Fruit fly (Drosophila melanogaster): ENCODE measurements around the gene MED27.

Gene MED27

DNA sequence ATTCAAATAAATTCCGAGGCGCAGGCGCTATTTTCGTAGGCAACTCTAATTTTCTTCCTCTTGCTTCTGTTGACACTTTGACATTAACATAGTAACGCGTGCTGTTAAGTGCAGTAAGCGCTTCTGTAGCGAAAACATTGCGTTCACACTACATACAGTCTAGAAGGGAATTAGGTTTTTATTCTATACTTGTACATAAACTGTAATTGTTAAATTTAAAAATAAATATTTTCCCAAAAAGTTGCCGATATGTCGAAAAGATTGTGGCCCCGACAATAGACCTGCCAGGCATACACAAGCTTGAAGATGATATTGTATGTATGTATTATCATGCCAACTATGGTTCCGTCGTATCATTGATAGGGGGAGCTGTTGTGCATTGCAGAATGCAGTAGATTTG lies 48.5 kb upstream of the MED27 start, which contains the start of gene asl (continued):
- TF ChIP-seq CG6792 (GFP tag; optimal IDR thresholded peaks at IDR 0.05) (peak; percentile 38), Eip78C (GFP tag) (peak; percentile 90), Sox14 (GFP tag; optimal IDR thresholded peaks at IDR 0.05) (peak; percentile 64), CG8119 (GFP tag; IDR thresholded peaks at IDR 0.05) (no peak), fd85E (GFP tag; optimal IDR thresholded peaks at IDR 0.05) (no peak), Met (GFP tag; optimal IDR thresholded peaks at IDR 0.05) (no peak), CG4318 (GFP tag; optimal IDR thresholded peaks at IDR 0.05) (no peak), topi (GFP tag; optimal IDR thresholded peaks at IDR 0.05) (peak; percentile 43), CG15336 (GFP tag; IDR thresholded peaks at IDR 0.05) (peak; percentile 44), Sox102F (GFP tag; optimal IDR thresholded peaks at IDR 0.05) (no peak), Eip75B (GFP tag; optimal IDR thresholded peaks at IDR 0.05) (peak; percentile 60), lz (GFP tag; optimal IDR thresholded peaks at IDR 0.05) (peak; percentile 62), Hr39 (GFP tag; optimal IDR thresholded peaks at IDR 0.05) (peak; percentile 64), Lpt (GFP tag; optimal IDR thresholded peaks at IDR 0.05) (peak; percentile 37)

DNA sequence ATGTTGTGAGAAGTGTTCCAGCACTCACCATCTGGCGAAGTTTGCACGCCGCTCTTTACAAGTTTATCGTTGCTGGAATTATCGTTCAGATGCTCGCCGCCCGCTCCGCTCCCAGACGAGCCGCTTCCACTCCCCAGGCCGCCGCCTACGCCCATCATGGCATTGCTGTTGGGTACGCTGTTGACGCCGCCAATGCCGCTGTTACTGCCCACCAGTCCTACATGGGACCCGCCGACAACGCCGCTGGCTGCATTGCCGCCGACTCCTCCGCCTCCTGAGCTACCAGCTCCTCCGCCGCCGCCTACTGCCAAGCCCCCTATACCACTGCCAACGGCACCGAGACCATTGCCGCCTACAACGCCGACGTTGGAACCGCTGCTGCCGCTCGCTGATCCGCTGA lies 46.5 kb upstream of the MED27 start:
- no peak for TF ChIP-seq Eip78C (GFP tag)

DNA sequence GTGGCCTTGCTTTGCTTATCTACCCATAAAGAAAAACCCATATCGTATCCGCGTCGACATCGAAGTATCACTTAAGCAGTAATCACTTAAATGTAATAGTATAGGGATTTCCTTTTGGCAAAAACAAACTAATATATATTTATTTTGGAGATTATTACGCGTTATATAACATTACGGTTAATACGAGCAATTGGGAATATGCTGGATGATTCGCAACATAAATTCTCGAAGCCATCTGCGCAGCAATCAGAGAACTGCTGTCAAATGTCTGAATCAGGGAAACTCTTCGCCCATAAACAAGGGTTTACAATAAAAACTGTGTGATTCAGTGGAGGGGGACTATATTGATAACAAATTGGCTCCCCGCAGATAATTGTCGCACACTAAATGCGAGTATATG lies 44.3 kb upstream of the MED27 start:
- TF ChIP-seq fkh (GFP tag; optimal IDR thresholded peaks at IDR 0.05) (no peak), ss (GFP tag; optimal IDR thresholded peaks at IDR 0.05) (no peak), topi (GFP tag; optimal IDR thresholded peaks at IDR 0.05) (no peak), Hr4 (GFP tag; optimal IDR thresholded peaks at IDR 0.05) (no peak), CG8119 (GFP tag; IDR thresholded peaks at IDR 0.05) (no peak), vri (GFP tag; optimal IDR thresholded peaks at IDR 0.05) (peak; percentile 11), CG6854 (GFP tag; optimal IDR thresholded peaks at IDR 0.05) (no peak)

DNA sequence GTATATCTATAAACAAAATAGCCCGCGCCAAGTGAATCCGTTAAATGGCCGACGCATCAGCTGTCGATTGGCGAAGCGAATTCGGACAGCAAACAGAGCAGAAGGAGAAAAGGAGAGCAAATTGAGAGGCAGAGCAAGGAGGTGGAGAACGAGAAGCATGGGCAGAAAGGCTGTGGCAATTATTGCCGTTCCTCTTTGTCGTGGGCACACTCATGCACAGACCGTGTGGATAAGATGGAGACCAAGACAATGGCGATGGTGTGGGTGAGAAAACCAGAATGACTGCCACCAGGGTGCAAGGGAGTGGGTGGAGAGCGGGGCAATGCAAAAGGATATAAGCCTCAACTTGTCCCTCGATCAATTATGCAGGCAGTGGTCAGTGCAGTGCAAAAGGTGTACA lies 43.8 kb upstream of the MED27 start:
- TF ChIP-seq net (GFP tag; optimal IDR thresholded peaks at IDR 0.05) (no peak), Sox14 (GFP tag; optimal IDR thresholded peaks at IDR 0.05) (peak; percentile 14), Gug (GFP tag; IDR thresholded peaks at IDR 0.05) (no peak), CG6163 (GFP tag; IDR thresholded peaks at IDR 0.05) (peak; percentile 75), CG10669 (GFP tag; optimal IDR thresholded peaks at IDR 0.05) (no peak), Eip78C (GFP tag) (peak; percentile 65), CG3919 (GFP tag; optimal IDR thresholded peaks at IDR 0.05) (no peak), Eip75B (GFP tag; optimal IDR thresholded peaks at IDR 0.05) (peak; percentile 35), ss (GFP tag; optimal IDR thresholded peaks at IDR 0.05) (no peak), Hr38 (GFP tag; optimal IDR thresholded peaks at IDR 0.05) (no peak), pdm3 (GFP tag; optimal IDR thresholded peaks at IDR 0.05) (no peak), Hr4 (GFP tag; optimal IDR thresholded peaks at IDR 0.05) (no peak)

DNA sequence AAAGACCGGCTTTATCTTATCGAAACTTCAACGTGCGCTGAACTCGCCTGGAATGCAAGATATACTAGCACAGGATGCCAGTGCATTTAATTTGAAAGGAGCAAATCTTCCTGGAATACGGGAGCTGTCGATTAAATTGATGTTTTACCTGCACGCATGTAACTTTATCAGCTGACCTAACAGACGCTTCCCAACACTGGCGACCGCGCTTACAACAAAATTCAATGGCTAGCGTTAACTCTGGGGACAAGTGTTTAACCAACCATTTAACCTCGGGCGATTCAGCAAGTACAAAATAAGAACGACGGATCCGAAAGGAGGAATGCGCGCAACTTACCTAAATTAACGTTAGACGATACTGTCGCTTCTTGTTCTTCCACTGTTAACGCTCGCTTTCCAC lies 43.2 kb upstream of the MED27 start:
- peak; percentile 6 for TF ChIP-seq topi (GFP tag; optimal IDR thresholded peaks at IDR 0.05)
- TF ChIP-seq svp (GFP tag) = no peak

DNA sequence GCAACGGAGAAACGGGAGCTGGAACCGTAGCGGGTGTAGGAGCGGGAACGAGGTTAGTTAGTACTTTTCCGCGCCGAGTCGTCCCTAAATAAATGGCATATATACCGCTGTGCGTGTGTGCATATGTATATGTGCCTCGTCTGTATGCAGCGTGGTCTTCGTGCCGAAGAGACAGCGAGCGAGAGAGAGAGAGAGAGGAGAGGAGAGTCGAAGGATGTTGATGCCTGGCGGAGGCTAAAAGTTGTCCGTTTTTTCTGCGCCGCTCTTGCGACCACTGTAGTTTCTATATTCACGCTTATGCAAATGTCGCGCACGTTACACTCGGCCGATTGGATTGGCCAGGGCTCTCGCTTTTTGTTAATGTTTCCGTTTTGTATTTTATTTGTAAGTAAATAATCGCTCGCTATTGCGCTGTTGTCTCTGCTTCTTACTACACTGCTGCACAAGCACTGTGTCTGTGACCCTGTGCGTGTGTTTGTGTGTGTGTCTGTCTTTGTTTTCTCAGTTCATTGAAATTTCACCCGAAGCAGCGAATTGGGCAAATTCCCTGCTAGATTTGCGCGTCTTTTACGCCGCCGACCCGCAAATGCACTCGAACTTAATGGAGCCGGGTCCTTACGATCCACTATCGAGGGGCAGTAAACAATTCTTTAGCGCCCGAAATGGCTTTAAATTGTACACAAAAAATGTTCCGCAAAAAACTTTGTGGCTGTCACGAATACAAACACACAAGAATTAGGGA lies 42.4 kb upstream of the MED27 start, which contains the start of gene Rga:
Rga (minus strand) TSS at position 741 of the 742 bp plus-strand sequence.
- TF ChIP-seq svp (GFP tag) (peak; percentile 86), fd85E (GFP tag; optimal IDR thresholded peaks at IDR 0.05) (peak; percentile 28), topi (GFP tag; optimal IDR thresholded peaks at IDR 0.05) (no peak), OdsH (GFP tag; optimal IDR thresholded peaks at IDR 0.05) (no peak), pdm3 (GFP tag; optimal IDR thresholded peaks at IDR 0.05) (no peak), CG6854 (GFP tag; optimal IDR thresholded peaks at IDR 0.05) (peak; percentile 22), vri (GFP tag; optimal IDR thresholded peaks at IDR 0.05) (peak; percentile 31), Eip78C (GFP tag) (peak; percentile 48), CG34406 (GFP tag; optimal IDR thresholded peaks at IDR 0.05) (no peak), Hr39 (GFP tag; optimal IDR thresholded peaks at IDR 0.05) (no peak), Sox14 (GFP tag; optimal IDR thresholded peaks at IDR 0.05) (peak; percentile 67), fd59A (GFP tag; optimal IDR thresholded peaks at IDR 0.05) (no peak), cyc (GFP tag; optimal IDR thresholded peaks at IDR 0.05) (no peak), esn (GFP tag; optimal IDR thresholded peaks at IDR 0.05) (no peak), CG11902 (GFP tag; optimal IDR thresholded peaks at IDR 0.05) (no peak), ss (GFP tag; optimal IDR thresholded peaks at IDR 0.05) (peak; percentile 33 to 38), CG6792 (GFP tag; optimal IDR thresholded peaks at IDR 0.05) (no peak), CG15336 (GFP tag; IDR thresholded peaks at IDR 0.05) (no peak), CG6276 (GFP tag; optimal IDR thresholded peaks at IDR 0.05) (no peak), Sox102F (GFP tag; optimal IDR thresholded peaks at IDR 0.05) (no peak), CG9139 (GFP tag; optimal IDR thresholded peaks at IDR 0.05) (peak; percentile 54), Hr38 (GFP tag; optimal IDR thresholded peaks at IDR 0.05) (no peak), CG6163 (GFP tag; IDR thresholded peaks at IDR 0.05) (no peak), CG4318 (GFP tag; optimal IDR thresholded peaks at IDR 0.05) (no peak), CG3919 (GFP tag; optimal IDR thresholded peaks at IDR 0.05) (no peak)
